Fruit fly (Drosophila melanogaster): ENCODE results near the gene Cka.
A peak's percentile ranks its signal among the peaks of the same experiment; 100 is the strongest.

Gene Cka

DNA sequence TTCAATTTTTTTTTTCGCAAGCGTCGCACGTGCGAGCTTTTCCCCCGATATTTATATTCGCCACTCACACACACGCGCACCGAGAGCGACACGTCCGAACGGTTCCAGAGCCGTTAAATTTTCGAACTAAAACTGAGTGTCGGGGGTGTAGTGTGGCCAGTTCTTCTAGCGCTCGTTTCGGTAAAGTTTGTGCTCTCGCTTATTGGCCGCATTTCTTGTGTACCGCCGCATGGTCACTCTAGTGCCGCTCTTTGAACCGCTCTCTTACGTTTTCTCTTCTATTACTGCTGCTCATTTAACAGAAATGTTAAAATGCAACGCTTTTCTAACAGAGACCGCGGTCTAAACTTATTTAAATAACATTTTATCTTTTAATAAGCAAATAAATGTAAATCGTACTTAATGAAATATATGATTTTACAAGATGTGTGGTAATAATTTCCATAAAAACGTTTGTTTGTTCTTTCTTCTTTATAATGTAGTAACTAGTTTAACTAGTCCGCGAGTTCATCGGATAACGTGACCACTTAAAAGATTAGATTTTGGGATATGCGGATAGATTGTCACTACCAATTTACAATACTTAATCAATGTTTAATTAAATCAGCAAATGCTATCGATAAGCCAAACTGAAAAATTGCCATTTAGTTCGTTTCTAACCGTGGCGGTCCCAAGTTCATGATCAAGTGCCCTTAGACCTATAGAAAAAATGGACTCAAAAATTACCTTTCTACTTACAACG, 46.3 kb upstream of the Cka start, which contains the start of gene Snoo:
Gene Snoo, minus strand, starts transcription at position 138 of the 742 bp plus-strand sequence.
- TF ChIP-seq CG3032 (tag; optimal IDR thresholded peaks at IDR 0.05): no peak
- TF ChIP-seq lz (GFP tag; optimal IDR thresholded peaks at IDR 0.05): no peak
- TF ChIP-seq Sox15 (GFP tag; optimal IDR thresholded peaks at IDR 0.05): no peak
- no peak for TF ChIP-seq Blimp-1 (GFP tag; optimal IDR thresholded peaks at IDR 0.05)
- TF ChIP-seq Smox (GFP tag; optimal IDR thresholded peaks at IDR 0.05): no peak
- no peak for TF ChIP-seq CG6808 (GFP tag; optimal IDR thresholded peaks at IDR 0.05)
- TF ChIP-seq svp (GFP tag): peak; percentile 56
- TF ChIP-seq cyc (GFP tag; optimal IDR thresholded peaks at IDR 0.05): peak; percentile 4
- TF ChIP-seq dsx (GFP tag; optimal IDR thresholded peaks at IDR 0.05; ENCODE audit: poor library complexity, severe bottlenecking): peak; percentile 46
- TF ChIP-seq Sox102F (GFP tag; optimal IDR thresholded peaks at IDR 0.05): no peak
- no peak for TF ChIP-seq CG31627 (GFP tag; optimal IDR thresholded peaks at IDR 0.05)
- no peak for TF ChIP-seq CG32006 (GFP tag; optimal IDR thresholded peaks at IDR 0.05)
- TF ChIP-seq Met (GFP tag; optimal IDR thresholded peaks at IDR 0.05): no peak
- no peak for TF ChIP-seq pdm3 (GFP tag; optimal IDR thresholded peaks at IDR 0.05)
- TF ChIP-seq Gug (GFP tag; IDR thresholded peaks at IDR 0.05): no peak
- TF ChIP-seq CG3919 (GFP tag; optimal IDR thresholded peaks at IDR 0.05): peak; percentile 43
- TF ChIP-seq Eip78C (GFP tag): peak; percentile 75
- peak; percentile 33 for TF ChIP-seq net (GFP tag; optimal IDR thresholded peaks at IDR 0.05)
- TF ChIP-seq achi (GFP tag; optimal IDR thresholded peaks at IDR 0.05): no peak
- no peak for TF ChIP-seq Ets21C (GFP tag; optimal IDR thresholded peaks at IDR 0.05)
- no peak for TF ChIP-seq CG8319 (GFP tag; optimal IDR thresholded peaks at IDR 0.05)
- no peak for TF ChIP-seq CG6276 (GFP tag; optimal IDR thresholded peaks at IDR 0.05)
- TF ChIP-seq Hr38 (GFP tag; optimal IDR thresholded peaks at IDR 0.05): no peak
- peak; percentile 39; the same call in 1 of the 2 replicates for TF ChIP-seq CG15336 (GFP tag; IDR thresholded peaks at IDR 0.05)
- TF ChIP-seq Sox14 (GFP tag; optimal IDR thresholded peaks at IDR 0.05): peak; percentile 7
- peak in 1 of 2 experiments; percentile 9 for TF ChIP-seq ss (GFP tag; optimal IDR thresholded peaks at IDR 0.05)
- TF ChIP-seq vri (GFP tag; optimal IDR thresholded peaks at IDR 0.05): peak; percentile 17
- TF ChIP-seq salr (GFP tag; optimal IDR thresholded peaks at IDR 0.05): no peak
- TF ChIP-seq CG34406 (GFP tag; optimal IDR thresholded peaks at IDR 0.05): no peak
- TF ChIP-seq eg (GFP tag; IDR thresholded peaks at IDR 0.05): peak; percentile 50; the same call in 2 of the 3 replicates
- peak; percentile 23; the same call in 2 of the 3 replicates for TF ChIP-seq CG8119 (GFP tag; IDR thresholded peaks at IDR 0.05)
- no peak for TF ChIP-seq Eip93F (GFP tag; optimal IDR thresholded peaks at IDR 0.05)

DNA sequence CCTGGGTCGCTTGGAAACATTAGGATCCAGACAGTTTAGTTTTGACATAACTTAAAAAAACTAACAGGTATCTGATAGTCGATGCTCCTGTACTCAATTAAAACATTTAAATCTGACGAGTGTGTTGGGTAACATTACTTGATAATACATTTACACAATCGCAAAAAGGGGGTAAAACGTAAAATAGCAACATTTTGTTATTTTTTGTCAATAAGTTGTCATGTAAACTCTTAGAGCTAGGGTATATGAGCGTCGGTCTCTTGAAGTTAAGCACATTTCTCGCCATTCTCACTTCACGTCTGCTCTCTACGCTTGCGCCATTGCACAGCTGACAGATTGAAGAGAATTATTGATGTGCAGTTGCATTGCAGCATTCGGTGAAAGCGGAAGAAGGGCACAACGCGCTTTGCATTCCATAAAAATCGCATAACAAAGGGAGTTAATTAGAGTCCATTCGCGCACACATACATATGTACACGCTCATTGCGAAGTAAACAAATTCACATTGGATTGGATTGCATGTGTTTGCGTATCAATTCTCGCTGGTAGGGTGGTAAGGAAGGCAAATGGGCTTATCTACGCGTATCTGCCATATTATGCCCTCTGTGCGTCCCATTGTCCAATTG, 45.5 kb upstream of the Cka start:
- TF ChIP-seq esn (GFP tag; optimal IDR thresholded peaks at IDR 0.05): peak; percentile 67
- peak; percentile 0 for TF ChIP-seq Blimp-1 (GFP tag; optimal IDR thresholded peaks at IDR 0.05)
- TF ChIP-seq CG16779 (tag; optimal IDR thresholded peaks at IDR 0.05): peak; percentile 38
- peak; percentile 54 for TF ChIP-seq CG8632 (GFP tag; optimal IDR thresholded peaks at IDR 0.05)
- peak; percentile 58 for TF ChIP-seq dsx (GFP tag; optimal IDR thresholded peaks at IDR 0.05; ENCODE audit: poor library complexity, severe bottlenecking)
- peak; percentile 70 for TF ChIP-seq net (GFP tag; optimal IDR thresholded peaks at IDR 0.05)
- TF ChIP-seq CG7368 (GFP tag; optimal IDR thresholded peaks at IDR 0.05): peak; percentile 45
- TF ChIP-seq Gug (GFP tag; IDR thresholded peaks at IDR 0.05): no peak
- TF ChIP-seq ss (GFP tag; optimal IDR thresholded peaks at IDR 0.05): peak; percentile 34 to 58
- TF ChIP-seq CG11294 (GFP tag; IDR thresholded peaks at IDR 0.05): no peak
- peak; percentile 29 for TF ChIP-seq CG10631 (GFP tag; optimal IDR thresholded peaks at IDR 0.05)
- TF ChIP-seq CG9139 (GFP tag; optimal IDR thresholded peaks at IDR 0.05): peak; percentile 32
- peak; percentile 56 for TF ChIP-seq CG6808 (GFP tag; optimal IDR thresholded peaks at IDR 0.05)
- TF ChIP-seq CG32006 (GFP tag; optimal IDR thresholded peaks at IDR 0.05): peak; percentile 70
- peak; percentile 66 for TF ChIP-seq Sox102F (GFP tag; optimal IDR thresholded peaks at IDR 0.05)
- peak; percentile 68 for TF ChIP-seq Hr4 (GFP tag; optimal IDR thresholded peaks at IDR 0.05)
- peak; percentile 40 for TF ChIP-seq Eip93F (GFP tag; optimal IDR thresholded peaks at IDR 0.05)
- TF ChIP-seq OdsH (GFP tag; optimal IDR thresholded peaks at IDR 0.05): peak; percentile 52
- peak; percentile 60; the same call in 1 of the 3 replicates for TF ChIP-seq CG8119 (GFP tag; IDR thresholded peaks at IDR 0.05)
- peak; percentile 63 for TF ChIP-seq pdm3 (GFP tag; optimal IDR thresholded peaks at IDR 0.05)
- TF ChIP-seq Ets21C (GFP tag; optimal IDR thresholded peaks at IDR 0.05): peak; percentile 8
- TF ChIP-seq CG4318 (GFP tag; optimal IDR thresholded peaks at IDR 0.05): peak; percentile 15
- peak; percentile 53 for TF ChIP-seq CG31627 (GFP tag; optimal IDR thresholded peaks at IDR 0.05)
- TF ChIP-seq dac (GFP tag; optimal IDR thresholded peaks at IDR 0.05): peak; percentile 32
- TF ChIP-seq fd59A (GFP tag; optimal IDR thresholded peaks at IDR 0.05): no peak
- peak; percentile 73 for TF ChIP-seq Sox14 (GFP tag; optimal IDR thresholded peaks at IDR 0.05)
- peak; percentile 53 for TF ChIP-seq Ets96B (tag; optimal IDR thresholded peaks at IDR 0.05)
- peak; percentile 43 for TF ChIP-seq fd85E (GFP tag; optimal IDR thresholded peaks at IDR 0.05)
- peak; percentile 41 for TF ChIP-seq Smox (GFP tag; optimal IDR thresholded peaks at IDR 0.05)

Measured in whole organism, prepupa.